Fruit fly (Drosophila melanogaster) whole organism, wandering third instar larva: ENCODE results near the gene Pex3.
A peak's percentile ranks its signal among the peaks of the same experiment; 100 is the strongest.

Experiments used
- Abd-B ChIP-seq: fragments of >200 bp; optimal IDR thresholded peaks from 2 replicates; lab custom pipeline; 2017; ENCODE audit warnings: missing biosample characterization, missing genetic modification characterization
- CG32264 ChIP-seq: fragments of 200-800 bp; sonication (Bioruptor generic); optimal IDR thresholded peaks from 2 replicates; lab custom pipeline; 2016; ENCODE audit warnings: missing biosample characterization, missing genetic modification characterization
- CG9705 ChIP-seq: fragments of 200-800 bp; sonication (Bioruptor generic); optimal IDR thresholded peaks from 2 replicates; lab custom pipeline; 2018; ENCODE audit warnings: missing biosample characterization, mild to moderate bottlenecking, missing genetic modification characterization
- CrebA ChIP-seq: fragments of 200-800 bp; sonication (Bioruptor generic); optimal IDR thresholded peaks from 2 replicates; lab custom pipeline; 2016; ENCODE audit warnings: missing biosample characterization, mild to moderate bottlenecking, missing genetic modification characterization, borderline replicate concordance
- Dfd ChIP-seq: fragments of >200 bp; optimal IDR thresholded peaks from 2 replicates; lab custom pipeline; 2017; ENCODE audit warnings: missing biosample characterization, missing genetic modification characterization
- Dif ChIP-seq: fragments of 200-275, 200-300 bp; sonication (Bioruptor generic); optimal IDR thresholded peaks from 2 replicates; lab custom pipeline; 2018; ENCODE audit warnings: missing biosample characterization, missing genetic modification characterization; ENCODE audit not compliant: partially characterized antibody
- GATAd ChIP-seq: sonication (Bioruptor generic); optimal IDR thresholded peaks from 2 replicates; lab custom pipeline; 2016; ENCODE audit warnings: missing biosample characterization, missing genetic modification characterization
- HLH106 ChIP-seq: fragments of 200-800 bp; optimal IDR thresholded peaks from 3 replicates; lab custom pipeline; 2019; ENCODE audit warnings: missing biosample characterization, mild to moderate bottlenecking, missing genetic modification characterization, moderate library complexity
- Hnf4 ChIP-seq: fragments of 200-800 bp; sonication (Bioruptor generic); optimal IDR thresholded peaks from 2 replicates; lab custom pipeline; 2016; ENCODE audit warnings: missing biosample characterization, mild to moderate bottlenecking, missing genetic modification characterization
- Hr78 ChIP-seq: fragments of >200 bp; optimal IDR thresholded peaks from 2 replicates; lab custom pipeline; 2017; ENCODE audit warnings: missing biosample characterization, missing genetic modification characterization
- Hr83 ChIP-seq: fragments of 200-300 bp; sonication (Bioruptor generic); optimal IDR thresholded peaks from 2 replicates; lab custom pipeline; 2016; ENCODE audit warnings: missing biosample characterization, mild to moderate bottlenecking, missing genetic modification characterization, moderate library complexity; ENCODE audit not compliant: poor library complexity, severe bottlenecking
- Jra ChIP-seq: sonication (Bioruptor generic); optimal IDR thresholded peaks from 2 replicates; lab custom pipeline; 2016; ENCODE audit warnings: missing biosample characterization, missing genetic modification characterization
- Mio ChIP-seq: sonication (Bioruptor generic); optimal IDR thresholded peaks from 2 replicates; lab custom pipeline; 2016; ENCODE audit warnings: missing biosample characterization, missing genetic modification characterization
- Myc ChIP-seq: fragments of >200 bp; optimal IDR thresholded peaks from 2 replicates; lab custom pipeline; 2017
- N ChIP-seq: fragments of >200 bp; optimal IDR thresholded peaks from 2 replicates; lab custom pipeline; 2018; ENCODE audit warnings: missing biosample characterization, missing external identifiers, missing genetic modification characterization
- OdsH ChIP-seq: fragments of 200-800 bp; sonication (Bioruptor generic); optimal IDR thresholded peaks from 2 replicates; lab custom pipeline; 2016; ENCODE audit warnings: missing biosample characterization, mild to moderate bottlenecking, missing genetic modification characterization
- Rel ChIP-seq, 2 experiments: fragments of 200-800 bp; sonication (Bioruptor generic) in 1 of 2; optimal IDR thresholded peaks; 2 replicates in 1 of 2; 3 replicates in 1 of 2; lab custom pipeline; 2016 to 2019; ENCODE audit warnings: mild to moderate bottlenecking in 2 of 2, missing biosample characterization in 2 of 2, missing genetic modification characterization in 2 of 2, moderate library complexity in 1 of 2
- Sp1 ChIP-seq: fragments of 200-800 bp; sonication (Bioruptor generic); optimal IDR thresholded peaks from 3 replicates; lab custom pipeline; 2019; ENCODE audit warnings: missing biosample characterization, mild to moderate bottlenecking, missing genetic modification characterization, moderate library complexity
- Vsx2 ChIP-seq: fragments of 200-300, 225-300 bp; sonication (Bioruptor generic); optimal IDR thresholded peaks from 2 replicates; lab custom pipeline; 2018; ENCODE audit warnings: missing biosample characterization, missing genetic modification characterization; ENCODE audit not compliant: partially characterized antibody
- br ChIP-seq: fragments of 200-800 bp; sonication (Bioruptor generic); optimal IDR thresholded peaks from 2 replicates; lab custom pipeline; 2016; ENCODE audit warnings: missing biosample characterization, missing genetic modification characterization
- brk ChIP-seq: fragments of 200-800 bp; sonication (Bioruptor generic); optimal IDR thresholded peaks from 2 replicates; lab custom pipeline; 2016; ENCODE audit warnings: missing biosample characterization, mild to moderate bottlenecking, missing genetic modification characterization
- dl ChIP-seq, 2 experiments: fragments of 175-275, 200-275 bp in 1 of 2; fragments of 200-275 bp in 1 of 2; sonication (Bioruptor generic); optimal IDR thresholded peaks; lab custom pipeline; 2018; ENCODE audit warnings: mild to moderate bottlenecking in 2 of 2, missing biosample characterization in 2 of 2, missing genetic modification characterization in 2 of 2, moderate library complexity in 2 of 2; ENCODE audit not compliant: partially characterized antibody in 2 of 2, insufficient read depth in 1 of 2
- dmrt93B ChIP-seq: fragments of 200-800 bp; sonication (Bioruptor generic); optimal IDR thresholded peaks from 2 replicates; lab custom pipeline; 2018; ENCODE audit warnings: missing biosample characterization, mild to moderate bottlenecking, missing genetic modification characterization
- dsf ChIP-seq: sonication (Bioruptor generic); optimal IDR thresholded peaks from 2 replicates; lab custom pipeline; 2016; ENCODE audit warnings: missing biosample characterization, missing genetic modification characterization, borderline replicate concordance
- ey ChIP-seq: fragments of 200-800 bp; sonication (Bioruptor generic); optimal IDR thresholded peaks from 2 replicates; lab custom pipeline; 2016; ENCODE audit warnings: missing biosample characterization, missing genetic modification characterization
- foxo ChIP-seq, 2 experiments: fragments of 200-800 bp; sonication (Bioruptor generic); optimal IDR thresholded peaks; 2 replicates in 1 of 2; 3 replicates in 1 of 2; lab custom pipeline; 2016 to 2017; ENCODE audit warnings: missing biosample characterization in 2 of 2, missing genetic modification characterization in 2 of 2
- fru ChIP-seq: fragments of 200-800 bp; sonication (Bioruptor generic); optimal IDR thresholded peaks from 3 replicates; lab custom pipeline; 2016; ENCODE audit warnings: missing biosample characterization, mild to moderate bottlenecking, missing genetic modification characterization
- h ChIP-seq: fragments of 200-800 bp; sonication (Bioruptor generic); optimal IDR thresholded peaks from 3 replicates; lab custom pipeline; 2016; ENCODE audit warnings: missing biosample characterization, mild to moderate bottlenecking, missing genetic modification characterization
- jim ChIP-seq: fragments of 175-275, 200-325 bp; sonication (Bioruptor generic); optimal IDR thresholded peaks from 2 replicates; lab custom pipeline; 2016; ENCODE audit warnings: missing biosample characterization, mild to moderate bottlenecking, missing genetic modification characterization
- lola ChIP-seq: fragments of >200 bp; optimal IDR thresholded peaks from 2 replicates; lab custom pipeline; 2017; ENCODE audit warnings: missing biosample characterization, missing genetic modification characterization
- pan ChIP-seq: fragments of >200 bp; optimal IDR thresholded peaks from 2 replicates; lab custom pipeline; 2017
- psq ChIP-seq: fragments of 200-800 bp; sonication (Bioruptor generic); optimal IDR thresholded peaks from 3 replicates; lab custom pipeline; 2017; ENCODE audit warnings: missing biosample characterization, mild to moderate bottlenecking, missing genetic modification characterization, moderate library complexity
- rgr ChIP-seq: fragments of 200-800 bp; sonication (Bioruptor generic); optimal IDR thresholded peaks from 3 replicates; lab custom pipeline; 2016; ENCODE audit warnings: missing biosample characterization, mild to moderate bottlenecking, missing genetic modification characterization
- sage ChIP-seq: fragments of 200-800 bp; sonication (Bioruptor generic); optimal IDR thresholded peaks from 2 replicates; lab custom pipeline; 2016; ENCODE audit warnings: missing biosample characterization, mild to moderate bottlenecking, missing genetic modification characterization
- sv ChIP-seq: fragments of 200-800 bp; sonication (Bioruptor generic); optimal IDR thresholded peaks from 3 replicates; lab custom pipeline; 2016; ENCODE audit warnings: missing biosample characterization, missing genetic modification characterization
- tai ChIP-seq: sonication (Bioruptor generic); optimal IDR thresholded peaks from 2 replicates; lab custom pipeline; 2016; ENCODE audit warnings: missing biosample characterization, missing genetic modification characterization
- usp ChIP-seq: fragments of >200 bp; optimal IDR thresholded peaks from 2 replicates; lab custom pipeline; 2017; ENCODE audit warnings: missing biosample characterization, missing genetic modification characterization
- woc ChIP-seq: sonication (Bioruptor generic); optimal IDR thresholded peaks from 2 replicates; lab custom pipeline; 2016; ENCODE audit warnings: missing biosample characterization, mild to moderate bottlenecking, missing genetic modification characterization

The Pex3 gene

dm6 chr3L:15142004-15142890 lies 1.9 kb upstream of the Pex3 start, which contains the start of gene Pdi:
Pdi (minus strand) TSS chr3L:15142840.
- TF ChIP-seq h (GFP tag; lab: Kevin White, UChicago) = peak; percentile 47
- TF ChIP-seq Myc (lab: Kevin White, UChicago) = no peak
- TF ChIP-seq br (GFP tag; lab: Kevin White, UChicago) = peak; percentile 45
- no peak for TF ChIP-seq N (GFP tag; lab: Kevin White, UChicago)
- no peak for TF ChIP-seq brk
- TF ChIP-seq woc (GFP tag; lab: Kevin White, UChicago) = peak; percentile 12
- no peak for TF ChIP-seq sv (GFP tag; lab: Kevin White, UChicago)
- no peak for TF ChIP-seq Mio (GFP tag; lab: Kevin White, UChicago)
- TF ChIP-seq jim = peak; percentile 50
- peak; percentile 20 for TF ChIP-seq Sp1
- no peak for TF ChIP-seq CG9705
- peak; percentile 21 for TF ChIP-seq fru (GFP tag; lab: Kevin White, UChicago)
- peak; percentile 84 for TF ChIP-seq Hr83
- TF ChIP-seq rgr (GFP tag; lab: Kevin White, UChicago) = peak; percentile 43
- no peak for TF ChIP-seq pan (lab: Kevin White, UChicago)
- no peak for TF ChIP-seq lola
- TF ChIP-seq CrebA (GFP tag; lab: Kevin White, UChicago) = peak; percentile 98
- no peak for TF ChIP-seq dsf (GFP tag; lab: Kevin White, UChicago)
- TF ChIP-seq Hr78 (GFP tag; lab: Kevin White, UChicago) = no peak
- TF ChIP-seq psq (GFP tag; lab: Kevin White, UChicago) = no peak
- TF ChIP-seq OdsH (GFP tag; lab: Kevin White, UChicago) = no peak
- peak; percentile 57 for TF ChIP-seq Dif (GFP tag; lab: Kevin White, UChicago)
- TF ChIP-seq tai = no peak
- peak; percentile 9 for TF ChIP-seq Jra (GFP tag; lab: Kevin White, UChicago)
- no peak for TF ChIP-seq Vsx2
- TF ChIP-seq Abd-B = no peak
- TF ChIP-seq Rel (GFP tag; optimal IDR thresholded peaks at IDR 0.05; lab: Kevin White, UChicago) = no peak
- TF ChIP-seq Rel (tag; optimal IDR thresholded peaks at IDR 0.05; lab: Kevin White, UChicago) = peak; percentile 69
- no peak for TF ChIP-seq GATAd (GFP tag; lab: Kevin White, UChicago)
- TF ChIP-seq Hnf4 (GFP tag; lab: Kevin White, UChicago) = peak; percentile 68
- no peak for TF ChIP-seq sage (GFP tag; lab: Kevin White, UChicago)
- no peak for TF ChIP-seq dmrt93B (GFP tag; lab: Kevin White, UChicago)
- peak; percentile 10 for TF ChIP-seq ey (GFP tag; lab: Kevin White, UChicago)
- peak; percentile 26 for TF ChIP-seq HLH106 (tag; lab: Kevin White, UChicago)
- TF ChIP-seq Dfd (GFP tag; lab: Kevin White, UChicago) = no peak
- no peak for TF ChIP-seq usp
- peak in 1 of 2 experiments; percentile 32 for TF ChIP-seq dl (GFP tag; optimal IDR thresholded peaks at IDR 0.05; lab: Kevin White, UChicago; ENCODE audit: insufficient read depth in 1 of 2, partially characterized antibody in 2 of 2)
- TF ChIP-seq CG32264 = no peak
- peak in 1 of 2 experiments; percentile 36 for TF ChIP-seq foxo (GFP tag; optimal IDR thresholded peaks at IDR 0.05; lab: Kevin White, UChicago)

- TF ChIP-seq fru (GFP tag; lab: Kevin White, UChicago) (no peak), usp (no peak), rgr (GFP tag; lab: Kevin White, UChicago) (no peak), HLH106 (tag; lab: Kevin White, UChicago) (peak; percentile 2), tai (no peak), CG9705 (peak; percentile 11), psq (GFP tag; lab: Kevin White, UChicago) (no peak), ey (GFP tag; lab: Kevin White, UChicago) (no peak), Hnf4 (GFP tag; lab: Kevin White, UChicago) (no peak), jim (no peak), br (GFP tag; lab: Kevin White, UChicago) (no peak), OdsH (GFP tag; lab: Kevin White, UChicago) (no peak), h (GFP tag; lab: Kevin White, UChicago) (no peak)
Observed at dm6 chr3L:15143108-15143507, 1.0 kb upstream of the Pex3 start.
